Worm (Caenorhabditis elegans): Measurements from ENCODE around the gene frpr-8.

DNA sequence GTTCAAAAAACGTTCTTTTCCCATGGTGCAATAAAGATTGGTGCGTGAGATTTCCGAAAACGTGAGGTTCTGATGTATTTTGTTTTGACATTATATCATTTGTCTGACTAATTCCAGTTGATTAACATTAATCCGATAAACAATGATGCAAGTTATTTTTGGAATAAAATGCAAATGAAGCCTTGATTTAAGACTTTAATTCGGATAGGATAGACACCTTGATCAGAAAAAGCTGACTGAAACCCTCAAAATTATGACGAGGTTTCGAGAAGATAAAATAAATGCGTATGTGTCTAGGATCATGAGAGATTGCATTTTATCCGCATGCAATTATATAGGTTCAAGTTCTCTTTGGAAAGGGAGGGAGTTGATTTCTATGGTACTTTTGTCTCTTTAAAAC, 47.9 kb downstream of the frpr-8 start:
- no peak for TF ChIP-seq ama-1 (optimal IDR thresholded peaks at IDR 0.05)
- TF ChIP-seq mdl-1 (tag; optimal IDR thresholded peaks at IDR 0.05): no peak
- no peak for TF ChIP-seq ztf-11 (tag; optimal IDR thresholded peaks at IDR 0.05)
- TF ChIP-seq F44E2.7 (GFP tag; IDR thresholded peaks at IDR 0.05): no peak
- no peak for TF ChIP-seq daf-8 (GFP tag; IDR thresholded peaks at IDR 0.05)
- TF ChIP-seq unc-130 (GFP tag; optimal IDR thresholded peaks at IDR 0.05): no peak
- TF ChIP-seq daf-12 (tag; optimal IDR thresholded peaks at IDR 0.05): no peak
- TF ChIP-seq fos-1 (tag; optimal IDR thresholded peaks at IDR 0.05): no peak
